Fruit fly (Drosophila melanogaster) whole organism, adult: ENCODE measurements around the gene Pex7.

Experiments
- CG11617 ChIP-seq: fragments of 200-800 bp; sonication (Bioruptor generic); optimal IDR thresholded peaks from 2 replicates; lab custom pipeline; 2017; ENCODE audit warnings: mild to moderate bottlenecking, missing biosample characterization, missing genetic modification reagents, missing genetic modification characterization
- CG12768 ChIP-seq: fragments of 200-800 bp; sonication (Bioruptor generic); optimal IDR thresholded peaks from 2 replicates; lab custom pipeline; 2017; ENCODE audit warnings: missing biosample characterization, missing genetic modification characterization, mild to moderate bottlenecking, moderate library complexity, missing genetic modification reagents
- CG33017 ChIP-seq: fragments of 200-800 bp; sonication (Bioruptor generic); optimal IDR thresholded peaks from 2 replicates; lab custom pipeline; 2018; ENCODE audit warnings: missing biosample characterization, mild to moderate bottlenecking, missing genetic modification characterization, moderate library complexity
- CG5204 ChIP-seq: fragments of 200-800 bp; sonication (Bioruptor generic); optimal IDR thresholded peaks from 2 replicates; lab custom pipeline; 2016; ENCODE audit warnings: missing biosample characterization, missing genetic modification characterization
- CG7045 ChIP-seq: fragments of 200-800 bp; sonication (Bioruptor generic); optimal IDR thresholded peaks from 2 replicates; lab custom pipeline; 2017; ENCODE audit warnings: missing biosample characterization, mild to moderate bottlenecking, missing genetic modification characterization
- CG7101 ChIP-seq: fragments of 200-800 bp; sonication (Bioruptor generic); optimal IDR thresholded peaks from 2 replicates; lab custom pipeline; 2018; ENCODE audit warnings: missing biosample characterization, mild to moderate bottlenecking, missing genetic modification characterization, moderate library complexity
- Hr96 ChIP-seq: fragments of 200-800 bp; sonication (Bioruptor generic); optimal IDR thresholded peaks from 2 replicates; lab custom pipeline; 2016; ENCODE audit warnings: missing biosample characterization, missing genetic modification characterization
- Mnt ChIP-seq: fragments of 200-800 bp; sonication (Bioruptor generic); optimal IDR thresholded peaks from 2 replicates; lab custom pipeline; 2016; ENCODE audit warnings: missing biosample characterization, mild to moderate bottlenecking, missing genetic modification characterization
- bab1 ChIP-seq: fragments of 200-800 bp; sonication (Bioruptor generic); optimal IDR thresholded peaks from 3 replicates; lab custom pipeline; 2019; ENCODE audit warnings: missing biosample characterization, mild to moderate bottlenecking, missing genetic modification characterization, moderate library complexity
- cic ChIP-seq: fragments of 200-800 bp; sonication (Bioruptor generic); optimal IDR thresholded peaks from 2 replicates; lab custom pipeline; 2017; ENCODE audit warnings: missing biosample characterization, mild to moderate bottlenecking, missing genetic modification characterization, moderate library complexity
- kay ChIP-seq: fragments of 200-800 bp; sonication (Bioruptor generic); peaks from one replicate; lab custom pipeline; 2016; ENCODE audit warnings: missing biosample characterization, missing genetic modification characterization, borderline replicate concordance
- ovo ChIP-seq: fragments of 200-800 bp; sonication (Bioruptor generic); optimal IDR thresholded peaks from 2 replicates; lab custom pipeline; 2016; ENCODE audit warnings: missing biosample characterization, missing genetic modification characterization
- tj ChIP-seq: fragments of 200-800 bp; sonication (Bioruptor generic); optimal IDR thresholded peaks from 3 replicates; lab custom pipeline; 2017; ENCODE audit warnings: missing biosample characterization, mild to moderate bottlenecking, missing genetic modification characterization, moderate library complexity
- toe ChIP-seq: fragments of 200-800 bp; sonication (Bioruptor generic); optimal IDR thresholded peaks from 2 replicates; lab custom pipeline; 2016; ENCODE audit warnings: missing biosample characterization, missing genetic modification characterization

DNA sequence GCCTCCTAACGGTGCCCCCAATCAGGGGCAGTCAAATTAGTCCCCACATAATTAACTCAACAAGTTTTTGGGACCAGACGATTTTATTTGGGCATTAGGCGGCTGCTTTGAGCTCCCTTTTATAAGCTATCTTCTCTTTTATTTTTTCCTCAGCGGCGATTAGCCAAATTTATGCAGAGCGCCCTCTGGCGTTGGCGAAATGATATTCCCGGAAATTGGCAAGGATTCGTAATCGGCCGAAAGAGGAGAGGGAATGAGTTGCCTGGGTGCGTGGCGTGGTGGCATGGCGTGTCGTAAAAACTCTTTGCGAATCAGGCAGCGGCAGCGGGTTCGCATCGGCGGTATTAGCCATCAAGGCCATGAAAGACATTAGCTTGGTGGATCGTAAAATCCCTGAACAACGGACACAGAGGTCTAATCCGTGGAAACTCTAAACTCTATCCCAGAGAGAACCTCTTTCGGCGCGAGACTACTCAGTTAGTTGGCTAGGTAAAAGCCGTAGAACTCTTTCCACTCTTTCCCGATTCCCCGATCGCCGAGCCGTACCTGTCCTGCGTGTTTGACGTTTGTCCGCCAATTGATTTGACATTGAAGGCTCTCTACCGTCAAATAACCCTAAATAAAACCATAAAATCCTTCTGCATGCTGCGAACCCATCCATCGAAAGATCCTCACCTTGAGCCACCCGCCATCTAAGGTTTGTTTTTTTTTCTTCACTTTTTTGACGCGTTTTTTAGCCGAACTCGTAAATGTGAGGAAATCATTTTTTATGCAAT, 23.1 kb downstream of the Pex7 start:
- no peak for TF ChIP-seq Mnt (GFP tag; lab: Kevin White, UChicago)
- no peak for TF ChIP-seq Hr96 (GFP tag; lab: Kevin White, UChicago)
- no peak for TF ChIP-seq CG5204 (GFP tag; lab: Kevin White, UChicago)
- TF ChIP-seq bab1 (GFP tag; lab: Kevin White, UChicago) = no peak
- TF ChIP-seq CG7045 (GFP tag; lab: Kevin White, UChicago) = no peak
- TF ChIP-seq kay (GFP tag; lab: Kevin White, UChicago) = no peak
- TF ChIP-seq ovo = no peak
- TF ChIP-seq CG7101 (tag; lab: Kevin White, UChicago) = no peak
- no peak for TF ChIP-seq toe (GFP tag; lab: Kevin White, UChicago)
- no peak for TF ChIP-seq CG11617 (GFP tag; lab: Kevin White, UChicago)
- no peak for TF ChIP-seq tj
- no peak for TF ChIP-seq CG33017 (tag; lab: Kevin White, UChicago)
- TF ChIP-seq cic (GFP tag; lab: Kevin White, UChicago) = no peak
- TF ChIP-seq CG12768 = no peak
